Worm (Caenorhabditis elegans): ENCODE data around the gene osm-9.

Gene osm-9

DNA sequence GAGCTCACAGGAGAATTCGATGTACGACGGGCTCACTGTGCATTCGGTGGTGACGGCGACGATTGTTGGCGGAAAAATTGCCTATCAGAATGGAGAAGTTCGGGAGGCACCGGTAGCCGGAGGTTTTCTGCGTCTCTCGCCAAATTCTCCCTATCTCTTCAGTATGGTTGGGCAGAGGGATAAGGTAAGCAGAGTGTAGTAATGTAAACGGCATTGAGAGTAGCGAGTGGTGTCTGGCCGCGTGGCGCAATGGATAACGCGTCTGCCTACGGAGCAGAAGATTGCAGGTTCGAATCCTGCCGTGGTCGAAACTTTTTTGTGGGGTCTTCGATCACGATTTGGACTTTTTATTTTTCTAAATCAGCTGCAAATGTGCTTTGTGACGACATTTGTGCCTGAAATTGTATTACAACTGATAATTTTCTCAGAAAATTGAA, 32.6 kb downstream of the osm-9 start (continued):
- TF ChIP-seq crh-2 (tag; optimal IDR thresholded peaks at IDR 0.05): peak; percentile 48
- TF ChIP-seq lin-11 (tag; optimal IDR thresholded peaks at IDR 0.05): peak; percentile 44
- TF ChIP-seq unc-39 (tag; optimal IDR thresholded peaks at IDR 0.05): no peak
- no peak for TF ChIP-seq aly-2 (tag; optimal IDR thresholded peaks at IDR 0.05)
- no peak for TF ChIP-seq alr-1 (tag; optimal IDR thresholded peaks at IDR 0.05)
- TF ChIP-seq sma-3 (GFP tag; optimal IDR thresholded peaks at IDR 0.05): peak; percentile 37
- TF ChIP-seq Y55F3AM.14 (GFP tag; optimal IDR thresholded peaks at IDR 0.05): peak; percentile 55
- TF ChIP-seq ceh-16 (tag; optimal IDR thresholded peaks at IDR 0.05): no peak
- peak; percentile 33 for TF ChIP-seq gmeb-1 (tag; optimal IDR thresholded peaks at IDR 0.05)
- TF ChIP-seq lin-13 (GFP tag; optimal IDR thresholded peaks at IDR 0.05): peak; percentile 27

DNA sequence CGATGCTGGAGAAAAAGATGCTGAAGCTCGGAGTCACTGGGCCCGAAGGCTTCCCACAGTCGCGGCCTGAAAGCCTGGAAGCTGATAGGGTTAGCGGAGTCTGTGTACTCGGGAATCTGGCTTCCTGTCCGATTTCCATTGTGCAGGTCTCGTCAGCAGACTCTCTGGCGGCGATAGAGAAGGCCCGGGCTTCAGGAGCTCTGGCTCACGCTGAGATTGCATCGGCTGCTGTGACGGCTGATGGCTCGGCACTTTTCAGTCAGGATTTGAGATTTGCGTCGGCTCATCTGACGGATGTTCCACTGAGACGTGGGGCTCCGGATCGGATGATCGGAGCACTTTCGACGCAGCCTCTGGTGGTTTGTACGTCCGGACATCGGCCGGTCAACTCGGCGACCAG, 33.8 kb downstream of the osm-9 start:
- TF ChIP-seq nhr-12 (tag; optimal IDR thresholded peaks at IDR 0.05) (no peak), nhr-25 (tag; optimal IDR thresholded peaks at IDR 0.05) (no peak), lin-13 (GFP tag; optimal IDR thresholded peaks at IDR 0.05) (no peak), aly-2 (tag; optimal IDR thresholded peaks at IDR 0.05) (no peak), mab-5 (tag; optimal IDR thresholded peaks at IDR 0.05) (no peak), ceh-82 (tag; optimal IDR thresholded peaks at IDR 0.05) (no peak), zag-1 (tag; optimal IDR thresholded peaks at IDR 0.05) (no peak), nhr-237 (tag; optimal IDR thresholded peaks at IDR 0.05) (no peak), ceh-16 (tag; optimal IDR thresholded peaks at IDR 0.05) (no peak), egl-27 (tag; optimal IDR thresholded peaks at IDR 0.05) (no peak), sma-3 (GFP tag; optimal IDR thresholded peaks at IDR 0.05) (no peak), elt-3 (tag; optimal IDR thresholded peaks at IDR 0.05) (no peak), ztf-4 (tag; optimal IDR thresholded peaks at IDR 0.05) (no peak)

DNA sequence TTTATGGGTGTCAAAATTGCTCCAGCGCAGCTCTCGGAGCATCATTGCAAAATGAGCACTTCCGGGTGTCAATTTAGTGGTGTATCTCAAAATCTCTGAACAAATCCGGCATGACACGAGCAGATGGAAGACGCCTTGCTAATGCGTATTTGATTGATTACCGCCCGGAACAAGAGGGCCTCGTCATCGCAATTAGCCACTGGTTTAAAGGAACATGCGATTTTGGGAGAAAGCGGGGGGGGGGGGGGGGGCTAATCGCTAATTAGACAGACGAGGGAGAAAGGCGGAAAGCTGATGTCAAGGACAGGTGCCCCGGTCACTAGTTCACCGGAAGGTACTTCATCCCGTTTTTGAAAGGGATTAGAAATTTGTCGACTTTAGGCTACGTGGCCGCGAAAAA, 35.5 kb downstream of the osm-9 start:
- TF ChIP-seq ztf-11 (tag; optimal IDR thresholded peaks at IDR 0.05): no peak
- TF ChIP-seq mab-5 (tag; optimal IDR thresholded peaks at IDR 0.05): no peak
- TF ChIP-seq alr-1 (tag; optimal IDR thresholded peaks at IDR 0.05): no peak
- TF ChIP-seq Y55F3AM.14 (GFP tag; optimal IDR thresholded peaks at IDR 0.05): no peak
- TF ChIP-seq lin-11 (tag; optimal IDR thresholded peaks at IDR 0.05): no peak
- no peak for TF ChIP-seq dmd-4 (tag; optimal IDR thresholded peaks at IDR 0.05)
- TF ChIP-seq sma-9 (GFP tag; optimal IDR thresholded peaks at IDR 0.05): no peak
- no peak for TF ChIP-seq sma-9 (tag; optimal IDR thresholded peaks at IDR 0.05)
- no peak for TF ChIP-seq skn-1 (tag; optimal IDR thresholded peaks at IDR 0.05)
- TF ChIP-seq gmeb-1 (tag; optimal IDR thresholded peaks at IDR 0.05): no peak
- no peak for TF ChIP-seq elt-1 (tag; optimal IDR thresholded peaks at IDR 0.05)
- no peak for TF ChIP-seq nhr-23 (tag; optimal IDR thresholded peaks at IDR 0.05)
- no peak for TF ChIP-seq nhr-21 (tag; optimal IDR thresholded peaks at IDR 0.05)
- TF ChIP-seq F13H6.1 (tag; optimal IDR thresholded peaks at IDR 0.05): no peak
- no peak for TF ChIP-seq C34F6.9 (tag; optimal IDR thresholded peaks at IDR 0.05)
- no peak for TF ChIP-seq unc-62 (GFP tag; optimal IDR thresholded peaks at IDR 0.05)
- TF ChIP-seq nhr-237 (tag; optimal IDR thresholded peaks at IDR 0.05): no peak
- no peak for TF ChIP-seq nhr-12 (tag; optimal IDR thresholded peaks at IDR 0.05)
- no peak for TF ChIP-seq aly-2 (tag; optimal IDR thresholded peaks at IDR 0.05)
- TF ChIP-seq blmp-1 (tag; optimal IDR thresholded peaks at IDR 0.05; ENCODE audit: insufficient read depth): no peak

DNA sequence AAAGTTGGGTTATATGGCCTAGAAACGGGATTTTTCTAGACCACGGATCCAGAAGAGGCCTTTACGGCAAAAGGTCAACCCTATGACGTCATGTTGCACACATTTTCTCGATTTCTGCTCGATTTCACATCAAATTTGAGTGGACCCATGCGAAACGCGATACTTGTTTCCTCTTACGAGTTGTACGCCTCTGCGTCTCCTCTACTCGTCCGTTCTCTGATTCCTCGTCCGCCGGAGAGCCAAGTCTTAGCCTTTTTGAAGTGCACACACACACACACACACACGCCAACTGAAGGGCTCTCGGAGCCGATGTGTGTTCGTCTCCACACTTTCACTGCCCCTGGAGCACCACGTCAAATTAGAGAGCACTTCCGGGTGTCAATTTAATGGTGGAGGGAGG, 36.3 kb downstream of the osm-9 start:
- TF ChIP-seq ztf-11 (tag; optimal IDR thresholded peaks at IDR 0.05): no peak
- peak; percentile 39 for TF ChIP-seq zag-1 (tag; optimal IDR thresholded peaks at IDR 0.05)
- peak; percentile 10 for TF ChIP-seq C34F6.9 (tag; optimal IDR thresholded peaks at IDR 0.05)
- peak; percentile 10 for TF ChIP-seq crh-2 (tag; optimal IDR thresholded peaks at IDR 0.05)
- TF ChIP-seq nhr-129 (tag; optimal IDR thresholded peaks at IDR 0.05): peak; percentile 28
- peak; percentile 12 for TF ChIP-seq sem-4 (tag; optimal IDR thresholded peaks at IDR 0.05)
- peak in 1 of 2 experiments; percentile 10 for TF ChIP-seq lsy-2 (tag; optimal IDR thresholded peaks at IDR 0.05)
- TF ChIP-seq egl-27 (tag; optimal IDR thresholded peaks at IDR 0.05): no peak
- no peak for TF ChIP-seq peb-1 (tag; optimal IDR thresholded peaks at IDR 0.05)
- peak in 1 of 2 experiments; percentile 18 for TF ChIP-seq mdl-1 (tag; optimal IDR thresholded peaks at IDR 0.05)
- peak; percentile 31 for TF ChIP-seq sma-9 (GFP tag; optimal IDR thresholded peaks at IDR 0.05)
- TF ChIP-seq sma-9 (tag; optimal IDR thresholded peaks at IDR 0.05): no peak
- TF ChIP-seq unc-55 (GFP tag; optimal IDR thresholded peaks at IDR 0.05): peak; percentile 31
- TF ChIP-seq F13H6.1 (tag; optimal IDR thresholded peaks at IDR 0.05): peak; percentile 56
